Fruit fly (Drosophila melanogaster) whole organism, embryonic: Measurements from ENCODE around the gene CG14676.

Experiments used
- Asciz ChIP-seq: fragments of 200-800 bp; sonication (Bioruptor generic); optimal IDR thresholded peaks from 2 replicates; lab custom pipeline; 2017; ENCODE audit warnings: missing biosample characterization, mild to moderate bottlenecking, missing genetic modification characterization, missing genetic modification reagents
- Bgb ChIP-seq: fragments of 200-800 bp; sonication (Bioruptor generic); IDR thresholded peaks from 2 replicates; pipeline ENCODE4 v1.3.6; 2022; ENCODE audit warnings: missing biosample characterization, missing genetic modification characterization; ENCODE audit not compliant: partially characterized antibody
- CG10959 ChIP-seq: fragments of 200-800 bp; sonication (Bioruptor generic); IDR thresholded peaks from 2 replicates; pipeline ENCODE4 v1.3.6; 2022; ENCODE audit warnings: missing biosample characterization, missing genetic modification characterization
- CG15514 ChIP-seq: fragments of 200-800 bp; sonication (Bioruptor generic); optimal IDR thresholded peaks from 3 replicates; lab custom pipeline; 2017; ENCODE audit warnings: missing biosample characterization, missing genetic modification characterization, mild to moderate bottlenecking, moderate library complexity, missing genetic modification reagents
- CG18619 ChIP-seq: fragments of 200-800 bp; sonication (Bioruptor generic); optimal IDR thresholded peaks from 3 replicates; lab custom pipeline; 2017; ENCODE audit warnings: missing biosample characterization, mild to moderate bottlenecking, missing genetic modification characterization
- CG2129 ChIP-seq: fragments of 200-800 bp; sonication (Bioruptor generic); IDR thresholded peaks from 2 replicates; pipeline ENCODE4 v1.3.6; 2022; ENCODE audit warnings: missing biosample characterization, missing genetic modification characterization; ENCODE audit not compliant: partially characterized antibody
- CG2199 ChIP-seq: fragments of 200-800 bp; sonication (Bioruptor generic); IDR thresholded peaks from 3 replicates; pipeline ENCODE4 v1.3.6; 2022; ENCODE audit warnings: missing biosample characterization, missing genetic modification characterization
- CG2202 ChIP-seq: fragments of 200-800 bp; sonication (Bioruptor generic); optimal IDR thresholded peaks from 2 replicates; lab custom pipeline; 2018; ENCODE audit warnings: missing biosample characterization, mild to moderate bottlenecking, missing genetic modification characterization
- CG2875 ChIP-seq: fragments of 200-800 bp; sonication (Bioruptor generic); optimal IDR thresholded peaks from 2 replicates; lab custom pipeline; 2017; ENCODE audit warnings: missing biosample characterization, mild to moderate bottlenecking, missing genetic modification characterization, missing genetic modification reagents
- CG33213 ChIP-seq: fragments of 200-800 bp; sonication (Bioruptor generic); optimal IDR thresholded peaks from 3 replicates; lab custom pipeline; 2016; ENCODE audit warnings: missing biosample characterization, missing genetic modification characterization
- CG34376 ChIP-seq: fragments of 200-800 bp; sonication (Bioruptor generic); optimal IDR thresholded peaks from 2 replicates; lab custom pipeline; 2018; ENCODE audit warnings: missing biosample characterization, mild to moderate bottlenecking, missing genetic modification characterization
- CG3838 ChIP-seq: fragments of 200-800 bp; sonication (Bioruptor generic); optimal IDR thresholded peaks from 3 replicates; lab custom pipeline; 2016; ENCODE audit warnings: missing biosample characterization, missing genetic modification characterization
- CG6254 ChIP-seq: fragments of 200-800 bp; sonication (Bioruptor generic); optimal IDR thresholded peaks from 3 replicates; lab custom pipeline; 2017; ENCODE audit warnings: mild to moderate bottlenecking, missing biosample characterization, missing genetic modification reagents, missing genetic modification characterization
- CG9797 ChIP-seq: fragments of 200-800 bp; sonication (Bioruptor generic); optimal IDR thresholded peaks from 3 replicates; lab custom pipeline; 2018; ENCODE audit warnings: missing biosample characterization, mild to moderate bottlenecking, missing genetic modification characterization
- CG9932 ChIP-seq: fragments of 200-800 bp; sonication (Bioruptor generic); IDR thresholded peaks from 2 replicates; pipeline ENCODE4 v1.3.6; 2022; ENCODE audit warnings: missing biosample characterization, missing genetic modification characterization
- Dek ChIP-seq: fragments of 200-800 bp; sonication (Bioruptor generic); optimal IDR thresholded peaks from 3 replicates; lab custom pipeline; 2019; ENCODE audit warnings: missing biosample characterization, mild to moderate bottlenecking, missing genetic modification characterization, moderate library complexity
- Fer2 ChIP-seq: fragments of 200-800 bp; sonication (Bioruptor generic); optimal IDR thresholded peaks from 2 replicates; lab custom pipeline; 2018; ENCODE audit warnings: missing biosample characterization, mild to moderate bottlenecking, missing genetic modification characterization, moderate library complexity
- Hey ChIP-seq: fragments of 200-800 bp; sonication (Bioruptor generic); optimal IDR thresholded peaks from 3 replicates; lab custom pipeline; 2018; ENCODE audit warnings: missing biosample characterization, mild to moderate bottlenecking, missing genetic modification characterization
- HmgZ ChIP-seq: fragments of 200-800 bp; sonication (Bioruptor generic); optimal IDR thresholded peaks from 2 replicates; lab custom pipeline; 2018; ENCODE audit warnings: missing biosample characterization, mild to moderate bottlenecking, missing genetic modification characterization
- Jarid2 ChIP-seq: fragments of 200-800 bp; sonication (Bioruptor generic); optimal IDR thresholded peaks from 3 replicates; lab custom pipeline; 2017; ENCODE audit warnings: mild to moderate bottlenecking, missing biosample characterization, missing genetic modification reagents, missing genetic modification characterization
- PHDP ChIP-seq: fragments of 200-800 bp; sonication (Bioruptor generic); optimal IDR thresholded peaks from 3 replicates; lab custom pipeline; 2018; ENCODE audit warnings: missing biosample characterization, mild to moderate bottlenecking, missing genetic modification characterization, moderate library complexity
- Pdp1 ChIP-seq, 2 experiments: fragments of 200-800 bp; sonication (Bioruptor generic); optimal IDR thresholded peaks; 3 replicates each; lab custom pipeline; 2016; ENCODE audit warnings: missing biosample characterization in 2 of 2, missing genetic modification characterization in 2 of 2, mild to moderate bottlenecking in 1 of 2, moderate library complexity in 1 of 2
- Poxn ChIP-seq: fragments of 200-800 bp; sonication (Bioruptor generic); IDR thresholded peaks from 2 replicates; pipeline ENCODE4 v1.3.6; 2022; ENCODE audit warnings: missing biosample characterization, missing genetic modification characterization
- Ssrp ChIP-seq: fragments of 200-800 bp; sonication (Bioruptor generic); optimal IDR thresholded peaks from 2 replicates; lab custom pipeline; 2018; ENCODE audit warnings: missing biosample characterization, mild to moderate bottlenecking, missing genetic modification characterization, moderate library complexity
- YL-1 ChIP-seq: fragments of 200-800 bp; sonication (Bioruptor generic); optimal IDR thresholded peaks from 3 replicates; lab custom pipeline; 2017; ENCODE audit warnings: missing biosample characterization, mild to moderate bottlenecking, missing genetic modification characterization
- ab ChIP-seq: fragments of 200-800 bp; sonication (Bioruptor generic); optimal IDR thresholded peaks from 2 replicates; lab custom pipeline; 2016; ENCODE audit warnings: missing biosample characterization, missing genetic modification characterization
- bowl ChIP-seq: fragments of 200-800 bp; sonication (Bioruptor generic); IDR thresholded peaks from 2 replicates; pipeline ENCODE4 v1.3.6; 2022; ENCODE audit warnings: missing biosample characterization, missing genetic modification characterization
- ci ChIP-seq: fragments of 200-800 bp; sonication (Bioruptor generic); IDR thresholded peaks from 3 replicates; pipeline ENCODE4 v1.3.6; 2022; ENCODE audit warnings: missing biosample characterization, missing genetic modification characterization
- cwo ChIP-seq: fragments of 200-800 bp; sonication (Bioruptor generic); optimal IDR thresholded peaks from 3 replicates; lab custom pipeline; 2017; ENCODE audit warnings: missing biosample characterization, missing genetic modification characterization, mild to moderate bottlenecking, moderate library complexity, missing genetic modification reagents
- dan ChIP-seq: fragments of 200-800 bp; sonication (Bioruptor generic); IDR thresholded peaks from 2 replicates; pipeline ENCODE4 v1.3.6; 2022; ENCODE audit warnings: missing biosample characterization, missing genetic modification characterization
- dysf ChIP-seq: fragments of 200-800 bp; sonication (Bioruptor generic); IDR thresholded peaks from 3 replicates; pipeline ENCODE4 v1.3.6; 2022; ENCODE audit warnings: missing biosample characterization, missing genetic modification characterization
- exex ChIP-seq: fragments of 200-800 bp; sonication (Bioruptor generic); optimal IDR thresholded peaks from 4 replicates; lab custom pipeline; 2018; ENCODE audit warnings: missing biosample characterization, mild to moderate bottlenecking, missing genetic modification characterization, moderate library complexity
- fd102C ChIP-seq: fragments of 200-800 bp; sonication (Bioruptor generic); optimal IDR thresholded peaks from 2 replicates; lab custom pipeline; 2018; ENCODE audit warnings: missing biosample characterization, mild to moderate bottlenecking, missing genetic modification characterization, moderate library complexity
- ftz-f1 ChIP-seq: fragments of 200-800 bp; sonication (Bioruptor generic); optimal IDR thresholded peaks from 2 replicates; lab custom pipeline; 2016; ENCODE audit warnings: missing biosample characterization, missing genetic modification characterization
- grn ChIP-seq: fragments of 200-800 bp; sonication (Bioruptor generic); optimal IDR thresholded peaks from 3 replicates; lab custom pipeline; 2017; ENCODE audit warnings: missing biosample characterization, missing genetic modification characterization
- gsb-n ChIP-seq: fragments of 200-800 bp; sonication (Bioruptor generic); optimal IDR thresholded peaks from 3 replicates; lab custom pipeline; 2018; ENCODE audit warnings: missing biosample characterization, mild to moderate bottlenecking, missing genetic modification characterization
- hb ChIP-seq: fragments of 200-800 bp; sonication (Bioruptor generic); IDR thresholded peaks from 3 replicates; pipeline ENCODE4 v1.3.6; 2022; ENCODE audit warnings: missing biosample characterization, missing genetic modification characterization; ENCODE audit not compliant: partially characterized antibody
- jumu ChIP-seq: fragments of 200-800 bp; sonication (Bioruptor generic); optimal IDR thresholded peaks from 3 replicates; lab custom pipeline; 2016; ENCODE audit warnings: missing biosample characterization, missing genetic modification characterization
- kni ChIP-seq: fragments of 200-800 bp; sonication (Bioruptor generic); optimal IDR thresholded peaks from 3 replicates; lab custom pipeline; 2017; ENCODE audit warnings: mild to moderate bottlenecking, missing biosample characterization, missing genetic modification reagents, missing genetic modification characterization
- mirr ChIP-seq: fragments of 200-800 bp; sonication (Bioruptor generic); optimal IDR thresholded peaks from 3 replicates; lab custom pipeline; 2018; ENCODE audit warnings: missing biosample characterization, mild to moderate bottlenecking, missing genetic modification characterization
- nau ChIP-seq: fragments of 200-800 bp; sonication (Bioruptor generic); optimal IDR thresholded peaks from 3 replicates; lab custom pipeline; 2017; ENCODE audit warnings: missing biosample characterization, mild to moderate bottlenecking, missing genetic modification characterization, missing genetic modification reagents
- onecut ChIP-seq: fragments of 200-800 bp; sonication (Bioruptor generic); IDR thresholded peaks from 2 replicates; pipeline ENCODE4 v1.3.6; 2022; ENCODE audit warnings: missing biosample characterization, missing genetic modification characterization
- row ChIP-seq: fragments of 200-800 bp; sonication (Bioruptor generic); IDR thresholded peaks from 3 replicates; pipeline ENCODE4 v1.3.6; 2022; ENCODE audit warnings: missing biosample characterization, missing genetic modification characterization
- sens ChIP-seq: fragments of 200-800 bp; sonication (Bioruptor generic); peaks from one replicate; lab custom pipeline; 2016; ENCODE audit warnings: missing biosample characterization, missing genetic modification characterization
- sens-2 ChIP-seq: fragments of 200-800 bp; sonication (Bioruptor generic); IDR thresholded peaks from 2 replicates; pipeline ENCODE4 v1.3.6; 2022; ENCODE audit warnings: missing biosample characterization, missing genetic modification characterization
- shn ChIP-seq: fragments of 200-800 bp; sonication (Bioruptor generic); optimal IDR thresholded peaks from 3 replicates; lab custom pipeline; 2016; ENCODE audit warnings: missing biosample characterization, missing genetic modification characterization
- sob ChIP-seq: fragments of 200-800 bp; sonication (Bioruptor generic); IDR thresholded peaks from 2 replicates; pipeline ENCODE4 v1.3.6; 2022; ENCODE audit warnings: missing biosample characterization, missing genetic modification characterization
- sug ChIP-seq: fragments of 200-800 bp; optimal IDR thresholded peaks from 2 replicates; lab custom pipeline; 2019; ENCODE audit warnings: missing biosample characterization, mild to moderate bottlenecking, missing genetic modification characterization, moderate library complexity
- tio ChIP-seq: fragments of 200-800 bp; sonication (Bioruptor generic); optimal IDR thresholded peaks from 2 replicates; lab custom pipeline; 2017; ENCODE audit warnings: missing biosample characterization, missing genetic modification characterization, inconsistent platforms
- tup ChIP-seq: fragments of 200-800 bp; sonication (Bioruptor generic); optimal IDR thresholded peaks from 2 replicates; lab custom pipeline; 2016; ENCODE audit warnings: missing biosample characterization, mild to moderate bottlenecking, missing genetic modification characterization, moderate library complexity
- twi ChIP-seq: fragments of 200-800 bp; optimal IDR thresholded peaks from 2 replicates; lab custom pipeline; 2019; ENCODE audit warnings: missing biosample characterization, mild to moderate bottlenecking, missing genetic modification characterization, moderate library complexity

Gene CG14676

DNA sequence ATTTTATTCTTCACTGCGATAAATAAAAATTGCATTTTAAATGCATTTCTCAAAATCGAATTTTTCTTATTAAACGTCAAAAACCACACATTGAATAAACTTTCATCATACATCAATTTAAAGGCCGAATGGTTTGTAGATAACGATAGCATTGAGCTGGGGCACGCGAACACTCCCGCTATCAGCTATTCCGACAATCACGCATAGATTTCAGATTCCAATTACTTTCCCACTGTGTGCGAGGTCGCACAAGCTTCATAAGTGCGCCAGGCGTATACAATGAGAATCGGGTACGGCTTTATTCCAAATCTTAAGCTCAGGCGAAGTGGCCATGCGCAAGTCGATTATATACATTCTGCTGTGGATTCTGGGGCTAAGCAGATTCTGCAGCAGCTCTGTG is 25.3 kb upstream of the CG14676 start, which contains the start of gene CG46303:
TSS of gene CG46303 (plus strand) at position 223 of the 400 bp plus-strand sequence.
- TF ChIP-seq cwo (GFP tag; lab: Kevin White, UChicago): peak; percentile 25
- TF ChIP-seq CG3838 (GFP tag; lab: Kevin White, UChicago): no peak
- no peak for TF ChIP-seq sob (GFP tag; lab: Robert Waterston, UW)
- no peak for TF ChIP-seq CG2875 (GFP tag; lab: Kevin White, UChicago)
- no peak for TF ChIP-seq Poxn (GFP tag; lab: Robert Waterston, UW)
- no peak for TF ChIP-seq CG6254 (GFP tag; lab: Kevin White, UChicago)
- no peak for TF ChIP-seq tio (GFP tag; lab: Kevin White, UChicago)
- no peak for TF ChIP-seq gsb-n (tag; lab: Kevin White, UChicago)
- peak; percentile 39; the same call in 1 of the 3 replicates for TF ChIP-seq CG2199
- TF ChIP-seq HmgZ (tag; lab: Kevin White, UChicago): peak; percentile 1
- TF ChIP-seq ci (GFP tag; lab: Robert Waterston, UW): no peak
- TF ChIP-seq sug: peak; percentile 76
- peak; percentile 65 for TF ChIP-seq mirr (GFP tag; lab: Kevin White, UChicago)
- no peak for TF ChIP-seq Fer2
- TF ChIP-seq CG9797 (GFP tag; lab: Kevin White, UChicago): no peak
- no peak for TF ChIP-seq CG10959 (GFP tag; lab: Robert Waterston, UW)
- TF ChIP-seq tup (GFP tag; lab: Kevin White, UChicago): no peak
- TF ChIP-seq CG15514 (GFP tag; lab: Kevin White, UChicago): no peak
- TF ChIP-seq twi (tag; lab: Kevin White, UChicago): no peak
- no peak for TF ChIP-seq shn (GFP tag; lab: Kevin White, UChicago)
- no peak for TF ChIP-seq CG18619
- no peak for TF ChIP-seq PHDP (tag; lab: Kevin White, UChicago)
- TF ChIP-seq CG9932: no peak
- peak; percentile 23 for TF ChIP-seq CG34376 (GFP tag; lab: Kevin White, UChicago)
- TF ChIP-seq Asciz (GFP tag; lab: Kevin White, UChicago): no peak
- TF ChIP-seq Pdp1 (GFP tag; optimal IDR thresholded peaks at IDR 0.05; lab: Kevin White, UChicago): peak in 1 of 2 experiments; percentile 8
- TF ChIP-seq exex (tag; lab: Kevin White, UChicago): peak; percentile 81
- no peak for TF ChIP-seq CG2202 (tag; lab: Kevin White, UChicago)
- no peak for TF ChIP-seq CG2129 (GFP tag; lab: Robert Waterston, UW)
- TF ChIP-seq row: no peak
- TF ChIP-seq nau (GFP tag; lab: Kevin White, UChicago): no peak
- TF ChIP-seq CG33213 (GFP tag; lab: Kevin White, UChicago): no peak
- TF ChIP-seq dysf (GFP tag; lab: Robert Waterston, UW): peak; percentile 12; the same call in 1 of the 3 replicates
- peak; percentile 77 for TF ChIP-seq ftz-f1
- no peak for TF ChIP-seq dan
- TF ChIP-seq kni (GFP tag; lab: Kevin White, UChicago): no peak
- TF ChIP-seq Jarid2 (GFP tag; lab: Kevin White, UChicago): no peak
- TF ChIP-seq bowl (GFP tag; lab: Robert Waterston, UW): no peak
- no peak for TF ChIP-seq sens-2 (GFP tag; lab: Robert Waterston, UW)
- TF ChIP-seq YL-1: no peak
- no peak for TF ChIP-seq Dek
- no peak for TF ChIP-seq hb
- TF ChIP-seq Hey: peak; percentile 24
- TF ChIP-seq Ssrp (tag; lab: Kevin White, UChicago): no peak
- TF ChIP-seq sens (GFP tag; lab: Kevin White, UChicago): no peak
- no peak for TF ChIP-seq Bgb (GFP tag; lab: Robert Waterston, UW)
- no peak for TF ChIP-seq jumu (GFP tag; lab: Kevin White, UChicago)
- peak; percentile 59 for TF ChIP-seq grn (GFP tag; lab: Kevin White, UChicago)
- TF ChIP-seq onecut (GFP tag; lab: Robert Waterston, UW): no peak
- TF ChIP-seq ab (GFP tag; lab: Kevin White, UChicago): no peak
- TF ChIP-seq fd102C (GFP tag; lab: Kevin White, UChicago): no peak
